Worm (Caenorhabditis elegans): ENCODE data around the gene mcm-3.

Gene mcm-3

DNA sequence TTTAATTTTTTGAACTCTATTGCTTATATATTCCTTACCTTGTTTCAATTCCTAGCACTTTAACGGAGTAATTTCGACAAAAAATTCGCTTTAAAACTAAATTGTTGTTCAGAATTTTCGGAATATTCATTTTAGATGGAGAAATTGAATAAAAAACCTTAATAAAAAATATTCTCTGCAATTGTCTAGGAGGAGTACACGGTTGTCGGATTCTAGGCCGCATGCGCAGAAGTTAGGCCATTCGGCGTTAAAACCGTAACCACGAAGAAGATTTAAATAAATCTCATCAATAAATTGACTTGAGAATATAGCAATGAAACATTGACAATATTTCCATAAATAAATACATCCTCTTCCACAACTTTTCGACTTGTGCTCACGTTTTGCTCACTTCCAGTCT, 22.9 kb upstream of the mcm-3 start, which contains the start of the genes C01G10.10 and C01G10.9 (continued):
- peak; percentile 83 for TF ChIP-seq swsn-7 (tag; optimal IDR thresholded peaks at IDR 0.05)
- TF ChIP-seq lin-15B (tag; optimal IDR thresholded peaks at IDR 0.05): no peak
- no peak for TF ChIP-seq fos-1 (tag; optimal IDR thresholded peaks at IDR 0.05)
- TF ChIP-seq nhr-71 (tag; optimal IDR thresholded peaks at IDR 0.05): peak; percentile 87
- TF ChIP-seq nhr-11 (tag; optimal IDR thresholded peaks at IDR 0.05): no peak
- no peak for TF ChIP-seq nhr-77 (tag; optimal IDR thresholded peaks at IDR 0.05)
- peak; percentile 50 for TF ChIP-seq snpc-4 (tag; optimal IDR thresholded peaks at IDR 0.05)
- peak; percentile 34 for TF ChIP-seq unc-130 (tag; optimal IDR thresholded peaks at IDR 0.05)
- no peak for TF ChIP-seq ceh-63 (GFP tag; optimal IDR thresholded peaks at IDR 0.05)
- TF ChIP-seq sox-4 (tag; optimal IDR thresholded peaks at IDR 0.05): peak; percentile 90
- no peak for TF ChIP-seq C34B4.2 (tag; optimal IDR thresholded peaks at IDR 0.05)
- TF ChIP-seq mdl-1 (tag; optimal IDR thresholded peaks at IDR 0.05): no peak
- TF ChIP-seq fkh-8 (tag; optimal IDR thresholded peaks at IDR 0.05): peak; percentile 53
- TF ChIP-seq efl-1 (optimal IDR thresholded peaks at IDR 0.05): peak; percentile 40 to 68
- peak; percentile 52 to 95 for TF ChIP-seq efl-1 (GFP tag; optimal IDR thresholded peaks at IDR 0.05 in 1 of 2)
- TF ChIP-seq nhr-85 (tag): peak; percentile 93
- no peak for TF ChIP-seq lin-13 (GFP tag; optimal IDR thresholded peaks at IDR 0.05)
- TF ChIP-seq vab-15 (tag; optimal IDR thresholded peaks at IDR 0.05): no peak
- TF ChIP-seq mef-2 (tag; optimal IDR thresholded peaks at IDR 0.05): no peak
- TF ChIP-seq lin-14 (GFP tag; optimal IDR thresholded peaks at IDR 0.05): peak; percentile 69
- peak; percentile 96 for TF ChIP-seq lir-3 (tag; optimal IDR thresholded peaks at IDR 0.05; ENCODE audit: poor library complexity)
- peak; percentile 92 for TF ChIP-seq nhr-90 (tag; optimal IDR thresholded peaks at IDR 0.05; ENCODE audit: poor library complexity)
- peak; percentile 27 for TF ChIP-seq C16A3.4 (tag; optimal IDR thresholded peaks at IDR 0.05)
- no peak for TF ChIP-seq fkh-10 (GFP tag; optimal IDR thresholded peaks at IDR 0.05)
- TF ChIP-seq nhr-237 (tag; optimal IDR thresholded peaks at IDR 0.05): no peak
- no peak for TF ChIP-seq sup-37 (GFP tag; optimal IDR thresholded peaks at IDR 0.05)
- peak; percentile 51 for TF ChIP-seq blmp-1 (tag; optimal IDR thresholded peaks at IDR 0.05)
- TF ChIP-seq egl-27 (tag; optimal IDR thresholded peaks at IDR 0.05): no peak
- no peak for TF ChIP-seq zag-1 (tag; optimal IDR thresholded peaks at IDR 0.05)
- TF ChIP-seq ces-1 (GFP tag; optimal IDR thresholded peaks at IDR 0.05): no peak
- TF ChIP-seq mab-9 (GFP tag; IDR thresholded peaks at IDR 0.05): peak; percentile 78; the same call in 1 of the 2 replicates
- peak; percentile 29 for TF ChIP-seq jun-1 (tag; optimal IDR thresholded peaks at IDR 0.05)
- peak; percentile 77 for TF ChIP-seq xbp-1 (tag; optimal IDR thresholded peaks at IDR 0.05)
- TF ChIP-seq rnt-1 (tag; optimal IDR thresholded peaks at IDR 0.05): peak; percentile 97
- peak; percentile 92 for TF ChIP-seq ceh-90 (tag; optimal IDR thresholded peaks at IDR 0.05)
- no peak for TF ChIP-seq nhr-28 (tag; optimal IDR thresholded peaks at IDR 0.05)
- peak; percentile 73 for TF ChIP-seq nhr-19 (GFP tag; conservative IDR thresholded peaks at IDR 0.05)
- peak; percentile 80 for TF ChIP-seq hlh-4 (tag; optimal IDR thresholded peaks at IDR 0.05)
- TF ChIP-seq zip-4 (GFP tag; optimal IDR thresholded peaks at IDR 0.05): peak; percentile 20
- TF ChIP-seq nhr-76 (tag; optimal IDR thresholded peaks at IDR 0.05): no peak
- no peak for TF ChIP-seq nhr-84 (tag; optimal IDR thresholded peaks at IDR 0.05)
- peak; percentile 86 for TF ChIP-seq snu-23 (GFP tag; optimal IDR thresholded peaks at IDR 0.05)
- peak in 1 of 2 experiments; percentile 95 for TF ChIP-seq ztf-11 (tag; optimal IDR thresholded peaks at IDR 0.05)
- no peak for TF ChIP-seq unc-62 (GFP tag; optimal IDR thresholded peaks at IDR 0.05)
- TF ChIP-seq ceh-8 (GFP tag; optimal IDR thresholded peaks at IDR 0.05): no peak
- peak; percentile 67 for TF ChIP-seq elt-2 (tag; optimal IDR thresholded peaks at IDR 0.05)
- peak; percentile 46 for TF ChIP-seq unc-86 (tag; optimal IDR thresholded peaks at IDR 0.05)
- peak; percentile 38 for TF ChIP-seq skn-1 (tag; optimal IDR thresholded peaks at IDR 0.05)
- TF ChIP-seq nhr-20 (tag; optimal IDR thresholded peaks at IDR 0.05): peak; percentile 85
- TF ChIP-seq aly-2 (tag; optimal IDR thresholded peaks at IDR 0.05): no peak
- TF ChIP-seq fkh-4 (tag; optimal IDR thresholded peaks at IDR 0.05; ENCODE audit: borderline replicate concordance): peak; percentile 94
- TF ChIP-seq tlp-1 (tag; optimal IDR thresholded peaks at IDR 0.05): no peak
- TF ChIP-seq elt-3 (tag; optimal IDR thresholded peaks at IDR 0.05): peak in 1 of 6 experiments; percentile 60
- no peak for TF ChIP-seq ceh-88 (GFP tag; IDR thresholded peaks at IDR 0.05)

Data from whole organism, L1 larva.